Worm (Caenorhabditis elegans) whole organism, mixed stage, embryonic: Measurements from ENCODE around the gene erd-2.2.

Experiments used
- blmp-1 ChIP-seq: fragments of 150-350 bp; optimal IDR thresholded peaks from 2 replicates; lab custom pipeline; 2014; ENCODE audit warnings: missing biosample characterization, missing genetic modification characterization
- ceh-83 ChIP-seq: fragments of 200-800 bp; sonication (Bioruptor generic); optimal IDR thresholded peaks from 2 replicates; lab custom pipeline; 2018; ENCODE audit warnings: mild to moderate bottlenecking, missing genetic modification characterization, missing compliant biosample characterization
- ces-1 ChIP-seq: fragments of 150-350 bp; optimal IDR thresholded peaks from 2 replicates; lab custom pipeline; 2014; ENCODE audit warnings: missing biosample characterization, missing genetic modification reagents, missing genetic modification characterization
- cnd-1 ChIP-seq: fragments of 200-800 bp; sonication (Bioruptor generic); optimal IDR thresholded peaks from 2 replicates; lab custom pipeline; 2018; ENCODE audit warnings: mild to moderate bottlenecking, missing genetic modification characterization, missing compliant biosample characterization
- drap-1 ChIP-seq: fragments of 200-800 bp; sonication (Bioruptor generic); optimal IDR thresholded peaks from 3 replicates; lab custom pipeline; 2018; ENCODE audit warnings: mild to moderate bottlenecking, missing genetic modification characterization, missing compliant biosample characterization
- elt-3 ChIP-seq: fragments of 150-350 bp; optimal IDR thresholded peaks from 2 replicates; lab custom pipeline; 2014; ENCODE audit warnings: missing biosample characterization, missing genetic modification characterization
- hlh-1 ChIP-seq: fragments of 150-350 bp; optimal IDR thresholded peaks from 2 replicates; lab custom pipeline; 2014; ENCODE audit warnings: missing biosample characterization, missing genetic modification reagents, missing genetic modification characterization
- lin-13 ChIP-seq: fragments of 150-350 bp; optimal IDR thresholded peaks from 2 replicates; lab custom pipeline; 2014; ENCODE audit warnings: missing biosample characterization, missing genetic modification characterization
- mab-5 ChIP-seq: fragments of 150-350 bp; optimal IDR thresholded peaks from 2 replicates; lab custom pipeline; 2014; ENCODE audit warnings: missing biosample characterization, missing genetic modification characterization
- mls-2 ChIP-seq: sonication (generic microtip); optimal IDR thresholded peaks from 2 replicates; lab custom pipeline; 2016; ENCODE audit warnings: mild to moderate bottlenecking, missing genetic modification characterization, moderate library complexity, missing compliant biosample characterization
- nhr-237 ChIP-seq: fragments of 150-350 bp; optimal IDR thresholded peaks from 2 replicates; lab custom pipeline; 2014; ENCODE audit warnings: missing biosample characterization, missing genetic modification characterization
- pha-4 ChIP-seq: fragments of 150-350 bp; optimal IDR thresholded peaks from 2 replicates; lab custom pipeline; 2018; ENCODE audit warnings: missing biosample characterization, missing genetic modification reagents, missing genetic modification characterization
- unc-120 ChIP-seq: sonication (generic microtip); optimal IDR thresholded peaks from 2 replicates; lab custom pipeline; 2017; ENCODE audit warnings: missing genetic modification characterization, missing compliant biosample characterization; ENCODE audit not compliant: poor library complexity, severe bottlenecking

Gene erd-2.2

DNA sequence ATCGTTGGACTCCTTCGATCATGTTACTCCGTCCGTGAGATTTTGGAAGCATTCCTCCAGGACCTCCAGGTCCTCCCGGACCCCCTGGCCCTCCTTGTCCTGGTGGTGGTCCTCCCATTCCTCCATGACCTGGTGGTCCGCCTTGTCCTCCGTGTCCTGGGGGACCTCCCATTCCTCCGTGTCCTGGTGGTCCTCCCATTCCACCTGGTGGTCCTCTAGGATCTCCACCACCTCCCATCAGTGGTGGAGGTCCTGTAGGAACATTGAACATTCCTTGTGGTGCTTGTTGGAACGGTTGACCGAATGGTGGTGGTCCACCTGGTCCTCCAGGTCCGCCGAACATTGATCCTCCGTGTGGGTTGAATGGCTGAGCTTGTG, 47.1 kb downstream of the erd-2.2 start:
- no peak for TF ChIP-seq elt-3 (tag; lab: Kevin White, UChicago)
- no peak for TF ChIP-seq ces-1 (GFP tag; lab: Kevin White, UChicago)
- no peak for TF ChIP-seq drap-1
- no peak for TF ChIP-seq nhr-237 (tag; lab: Kevin White, UChicago)
- no peak for TF ChIP-seq blmp-1 (tag; lab: Kevin White, UChicago)
- no peak for TF ChIP-seq cnd-1
- no peak for TF ChIP-seq lin-13
- TF ChIP-seq mls-2 (tag; lab: Kevin White, UChicago): no peak
- TF ChIP-seq mab-5 (tag; lab: Kevin White, UChicago): no peak
- no peak for TF ChIP-seq hlh-1
- TF ChIP-seq unc-120: no peak
- no peak for TF ChIP-seq ceh-83 (GFP tag; lab: Kevin White, UChicago)
- TF ChIP-seq pha-4 (tag; lab: Kevin White, UChicago): no peak
